Fruit fly (Drosophila melanogaster) whole organism, embryonic: ENCODE data around the gene Tsp68C.

Source experiments
- Awh ChIP-seq: fragments of 200-800 bp; sonication (Bioruptor generic); IDR thresholded peaks from 2 replicates; pipeline ENCODE4, ENCODE4 v1.3.6; 2022; ENCODE audit warnings: missing biosample characterization, missing genetic modification characterization
- Bgb ChIP-seq: fragments of 200-800 bp; sonication (Bioruptor generic); IDR thresholded peaks from 2 replicates; pipeline ENCODE4 v1.3.6; 2022; ENCODE audit warnings: missing biosample characterization, missing genetic modification characterization; ENCODE audit not compliant: partially characterized antibody
- CG1024 ChIP-seq: fragments of 200-800 bp; sonication (Bioruptor generic); IDR thresholded peaks from 2 replicates; pipeline ENCODE4 v1.3.6; 2022; ENCODE audit warnings: missing biosample characterization, missing genetic modification characterization
- CG10565 ChIP-seq: fragments of 200-800 bp; sonication (Bioruptor generic); optimal IDR thresholded peaks from 3 replicates; lab custom pipeline; 2016; ENCODE audit warnings: missing biosample characterization, mild to moderate bottlenecking, missing genetic modification characterization
- CG11504 ChIP-seq: fragments of 200-800 bp; sonication (Bioruptor generic); optimal IDR thresholded peaks from 3 replicates; lab custom pipeline; 2019; ENCODE audit warnings: missing biosample characterization, mild to moderate bottlenecking, missing genetic modification characterization, moderate library complexity
- CG12236 ChIP-seq: fragments of 200-800 bp; sonication (Bioruptor generic); optimal IDR thresholded peaks from 2 replicates; lab custom pipeline; 2016; ENCODE audit warnings: missing biosample characterization, missing genetic modification characterization
- CG14860 ChIP-seq: fragments of 200-800 bp; sonication (Bioruptor generic); IDR thresholded peaks from 3 replicates; pipeline ENCODE4 v1.3.6; 2022; ENCODE audit warnings: missing biosample characterization, missing genetic modification characterization; ENCODE audit not compliant: partially characterized antibody
- CG15514 ChIP-seq: fragments of 200-800 bp; sonication (Bioruptor generic); optimal IDR thresholded peaks from 3 replicates; lab custom pipeline; 2017; ENCODE audit warnings: missing biosample characterization, missing genetic modification characterization, mild to moderate bottlenecking, moderate library complexity, missing genetic modification reagents
- CG1603 ChIP-seq: fragments of 200-800 bp; sonication (Bioruptor generic); optimal IDR thresholded peaks from 2 replicates; lab custom pipeline; 2019; ENCODE audit warnings: missing biosample characterization, mild to moderate bottlenecking, missing genetic modification characterization, moderate library complexity
- CG17568 ChIP-seq: fragments of 200-800 bp; sonication (Bioruptor generic); optimal IDR thresholded peaks from 2 replicates; lab custom pipeline; 2018; ENCODE audit warnings: missing biosample characterization, mild to moderate bottlenecking, missing genetic modification characterization, moderate library complexity
- CG18011 ChIP-seq: fragments of 200-800 bp; sonication (Bioruptor generic); optimal IDR thresholded peaks from 2 replicates; lab custom pipeline; 2017; ENCODE audit warnings: missing biosample characterization, missing genetic modification characterization, mild to moderate bottlenecking, moderate library complexity, missing genotype
- CG2120 ChIP-seq: fragments of 200-800 bp; sonication (Bioruptor generic); optimal IDR thresholded peaks from 3 replicates; lab custom pipeline; 2016; ENCODE audit warnings: missing biosample characterization, missing genetic modification characterization
- CG2199 ChIP-seq: fragments of 200-800 bp; sonication (Bioruptor generic); IDR thresholded peaks from 3 replicates; pipeline ENCODE4 v1.3.6; 2022; ENCODE audit warnings: missing biosample characterization, missing genetic modification characterization
- CG32767 ChIP-seq: fragments of 200-800 bp; sonication (Bioruptor generic); IDR thresholded peaks from 2 replicates; pipeline ENCODE4 v1.3.6; 2022; ENCODE audit warnings: missing biosample characterization, missing genetic modification characterization
- CG34224 ChIP-seq: fragments of 200-800 bp; sonication (Bioruptor generic); IDR thresholded peaks from 3 replicates; pipeline ENCODE4 v1.3.6; 2022; ENCODE audit warnings: missing biosample characterization, missing genetic modification characterization; ENCODE audit not compliant: partially characterized antibody
- CG3838 ChIP-seq: fragments of 200-800 bp; sonication (Bioruptor generic); optimal IDR thresholded peaks from 3 replicates; lab custom pipeline; 2016; ENCODE audit warnings: missing biosample characterization, missing genetic modification characterization
- CG6854 ChIP-seq: fragments of 200-800 bp; sonication (Bioruptor generic); optimal IDR thresholded peaks from 3 replicates; lab custom pipeline; 2017; ENCODE audit warnings: missing biosample characterization, mild to moderate bottlenecking, missing genetic modification characterization
- CG8089 ChIP-seq: fragments of 200-800 bp; sonication (Bioruptor generic); optimal IDR thresholded peaks from 3 replicates; lab custom pipeline; 2016; ENCODE audit warnings: missing biosample characterization, missing genetic modification characterization
- CG8290 ChIP-seq, 3 experiments: fragments of 200-800 bp; sonication (Bioruptor generic); optimal IDR thresholded peaks; 2 replicates each; lab custom pipeline; 2016 to 2019; ENCODE audit warnings: missing biosample characterization in 3 of 3, missing genetic modification characterization in 3 of 3, mild to moderate bottlenecking in 2 of 3, moderate library complexity in 1 of 3
- CG9817 ChIP-seq: fragments of 200-800 bp; sonication (Bioruptor generic); optimal IDR thresholded peaks from 2 replicates; lab custom pipeline; 2018; ENCODE audit warnings: missing biosample characterization, mild to moderate bottlenecking, missing genetic modification characterization, moderate library complexity
- CG9932 ChIP-seq: fragments of 200-800 bp; sonication (Bioruptor generic); IDR thresholded peaks from 2 replicates; pipeline ENCODE4 v1.3.6; 2022; ENCODE audit warnings: missing biosample characterization, missing genetic modification characterization
- CTCF ChIP-seq: fragments of 200-800 bp; sonication (Bioruptor generic); optimal IDR thresholded peaks from 2 replicates; lab custom pipeline; 2017; ENCODE audit warnings: missing biosample characterization, mild to moderate bottlenecking, missing genetic modification characterization, moderate library complexity
- Deaf1 ChIP-seq: fragments of 200-800 bp; optimal IDR thresholded peaks from 3 replicates; lab custom pipeline; 2019; ENCODE audit warnings: missing biosample characterization, mild to moderate bottlenecking, missing genetic modification characterization, moderate library complexity
- Doc3 ChIP-seq: fragments of 200-800 bp; sonication (Bioruptor generic); IDR thresholded peaks from 3 replicates; pipeline ENCODE4 v1.3.6; 2022; ENCODE audit warnings: missing biosample characterization, missing genetic modification characterization; ENCODE audit not compliant: partially characterized antibody
- HLH4C ChIP-seq: fragments of 200-800 bp; sonication (Bioruptor generic); IDR thresholded peaks from 3 replicates; pipeline ENCODE4 v1.3.6; 2022; ENCODE audit warnings: missing biosample characterization, missing genetic modification characterization; ENCODE audit not compliant: partially characterized antibody
- Hmr ChIP-seq: fragments of 200-800 bp; sonication (Bioruptor generic); optimal IDR thresholded peaks from 3 replicates; lab custom pipeline; 2017; ENCODE audit warnings: mild to moderate bottlenecking, missing biosample characterization, missing genetic modification reagents, missing genetic modification characterization
- Jarid2 ChIP-seq: fragments of 200-800 bp; sonication (Bioruptor generic); optimal IDR thresholded peaks from 3 replicates; lab custom pipeline; 2017; ENCODE audit warnings: mild to moderate bottlenecking, missing biosample characterization, missing genetic modification reagents, missing genetic modification characterization
- NC2β ChIP-seq: fragments of 200-800 bp; sonication (Bioruptor generic); optimal IDR thresholded peaks from 2 replicates; lab custom pipeline; 2016; ENCODE audit warnings: missing biosample characterization, missing genetic modification characterization
- Ptx1 ChIP-seq: fragments of 200-800 bp; sonication (Bioruptor generic); IDR thresholded peaks from 2 replicates; pipeline ENCODE4 v1.3.6; 2022; ENCODE audit warnings: missing biosample characterization, missing genetic modification characterization
- Scr ChIP-seq: fragments of 200-800 bp; sonication (Bioruptor generic); IDR thresholded peaks from 2 replicates; pipeline ENCODE4 v1.3.6; 2022; ENCODE audit warnings: missing biosample characterization, missing genetic modification characterization; ENCODE audit not compliant: partially characterized antibody
- Sin3A ChIP-seq: fragments of >200 bp; optimal IDR thresholded peaks from 2 replicates; lab custom pipeline; 2018
- Sry-δ ChIP-seq: fragments of 200-800 bp; sonication (Bioruptor generic); optimal IDR thresholded peaks from 2 replicates; lab custom pipeline; 2016; ENCODE audit warnings: missing biosample characterization, missing genetic modification characterization
- ato ChIP-seq: fragments of 200-800 bp; sonication (Bioruptor generic); IDR thresholded peaks from 2 replicates; pipeline ENCODE4 v1.3.6; 2022; ENCODE audit warnings: missing biosample characterization, missing genetic modification characterization; ENCODE audit not compliant: partially characterized antibody
- bbx ChIP-seq: fragments of 200-800 bp; sonication (Bioruptor generic); IDR thresholded peaks from 2 replicates; pipeline ENCODE4 v1.3.6; 2022; ENCODE audit warnings: missing biosample characterization, missing genetic modification characterization; ENCODE audit not compliant: partially characterized antibody
- cg ChIP-seq: fragments of 200-800 bp; sonication (Bioruptor generic); optimal IDR thresholded peaks from 3 replicates; lab custom pipeline; 2019; ENCODE audit warnings: missing biosample characterization, mild to moderate bottlenecking, missing genetic modification characterization, moderate library complexity
- chinmo ChIP-seq: fragments of 200-800 bp; sonication (Bioruptor generic); IDR thresholded peaks from 4 replicates; pipeline ENCODE4 v1.3.6; 2022; ENCODE audit warnings: missing biosample characterization, missing genetic modification characterization; ENCODE audit not compliant: partially characterized antibody
- dm ChIP-seq: fragments of 200-800 bp; sonication (Bioruptor generic); optimal IDR thresholded peaks from 3 replicates; lab custom pipeline; 2016; ENCODE audit warnings: missing biosample characterization, missing genetic modification characterization
- fd64A ChIP-seq: fragments of 200-800 bp; sonication (Bioruptor generic); optimal IDR thresholded peaks from 3 replicates; lab custom pipeline; 2018; ENCODE audit warnings: missing biosample characterization, mild to moderate bottlenecking, missing genetic modification characterization
- gsb ChIP-seq: fragments of 200-800 bp; sonication (Bioruptor generic); IDR thresholded peaks from 2 replicates; pipeline ENCODE4 v1.3.6; 2022; ENCODE audit warnings: missing biosample characterization, missing genetic modification characterization
- klu ChIP-seq: fragments of 200-800 bp; sonication (Bioruptor generic); IDR thresholded peaks from 2 replicates; pipeline ENCODE4 v1.3.6; 2022; ENCODE audit warnings: missing biosample characterization, missing genetic modification characterization
- p53 ChIP-seq: fragments of 200-800 bp; sonication (Bioruptor generic); optimal IDR thresholded peaks from 2 replicates; lab custom pipeline; 2016; ENCODE audit warnings: missing biosample characterization, missing genetic modification characterization
- psq ChIP-seq: fragments of 200-800 bp; sonication (Bioruptor generic); optimal IDR thresholded peaks from 2 replicates; lab custom pipeline; 2017; ENCODE audit warnings: missing biosample characterization, missing genetic modification characterization
- seq ChIP-seq: fragments of 200-800 bp; sonication (Bioruptor generic); IDR thresholded peaks from 2 replicates; pipeline ENCODE4 v1.3.6; 2022; ENCODE audit warnings: missing biosample characterization, missing genetic modification characterization
- sima ChIP-seq: fragments of 200-800 bp; sonication (Bioruptor generic); optimal IDR thresholded peaks from 2 replicates; lab custom pipeline; 2016; ENCODE audit warnings: missing biosample characterization, missing genetic modification characterization
- stwl ChIP-seq: fragments of 200-800 bp; sonication (Bioruptor generic); optimal IDR thresholded peaks from 3 replicates; lab custom pipeline; 2018; ENCODE audit warnings: missing biosample characterization, mild to moderate bottlenecking, missing genetic modification characterization, moderate library complexity
- tap ChIP-seq: fragments of 200-800 bp; optimal IDR thresholded peaks from 3 replicates; lab custom pipeline; 2019; ENCODE audit warnings: missing biosample characterization, mild to moderate bottlenecking, missing genetic modification characterization, moderate library complexity
- tll ChIP-seq, 2 experiments: fragments of 200-800 bp in 1 of 2; fragments of >200 bp in 1 of 2; sonication (Bioruptor generic) in 1 of 2; optimal IDR thresholded peaks; 2 replicates each; lab custom pipeline; 2017 to 2019; ENCODE audit warnings: missing biosample characterization in 2 of 2, missing genetic modification characterization in 2 of 2, mild to moderate bottlenecking in 1 of 2, moderate library complexity in 1 of 2
- trem ChIP-seq: fragments of 200-800 bp; optimal IDR thresholded peaks from 3 replicates; lab custom pipeline; 2019; ENCODE audit warnings: missing biosample characterization, mild to moderate bottlenecking, missing genetic modification characterization, moderate library complexity
- tx ChIP-seq: fragments of 200-800 bp; sonication (Bioruptor generic); optimal IDR thresholded peaks from 2 replicates; lab custom pipeline; 2016; ENCODE audit warnings: missing biosample characterization, missing genetic modification characterization
- unc-4 ChIP-seq: fragments of 200-800 bp; sonication (Bioruptor generic); IDR thresholded peaks from 2 replicates; pipeline ENCODE4 v1.3.6; 2022; ENCODE audit warnings: missing biosample characterization, missing genetic modification characterization; ENCODE audit not compliant: partially characterized antibody

The Tsp68C gene

DNA sequence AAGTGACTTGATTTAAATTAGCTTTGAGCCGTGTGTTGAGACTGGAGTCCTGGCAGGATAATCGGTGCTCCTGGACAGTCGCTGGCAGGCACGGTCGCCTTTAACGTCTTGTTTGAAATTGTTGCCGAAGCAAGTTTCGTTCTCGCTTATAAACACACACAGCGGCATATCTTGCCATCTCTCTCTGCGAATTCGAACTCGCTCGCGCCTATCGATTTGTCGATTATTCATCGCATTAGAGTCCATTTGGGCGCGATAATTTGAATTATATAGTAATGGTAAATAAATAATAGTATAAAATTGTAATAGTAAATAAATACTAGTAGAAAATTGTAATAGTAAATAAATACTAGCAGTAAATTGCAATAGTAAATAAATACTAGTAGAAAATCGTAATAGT lies 23.3 kb downstream of the Tsp68C start, which contains the start of gene CG8745 (continued):
- peak; percentile 79 for TF ChIP-seq Scr (GFP tag; lab: Robert Waterston, UW)
- TF ChIP-seq Ptx1 (GFP tag; lab: Robert Waterston, UW) = no peak
- peak; percentile 38 for TF ChIP-seq trem
- TF ChIP-seq cg (GFP tag; lab: Kevin White, UChicago) = peak; percentile 23
- TF ChIP-seq tll (GFP tag; optimal IDR thresholded peaks at IDR 0.05; lab: Kevin White, UChicago) = no peak
- no peak for TF ChIP-seq tap (tag; lab: Kevin White, UChicago)
- peak; percentile 76 for TF ChIP-seq bbx
- no peak for TF ChIP-seq CG8089 (GFP tag; lab: Kevin White, UChicago)
- peak; percentile 56 for TF ChIP-seq CG14860 (GFP tag; lab: Robert Waterston, UW)
- no peak for TF ChIP-seq NC2β (GFP tag; lab: Kevin White, UChicago)
- peak; percentile 74 for TF ChIP-seq HLH4C (GFP tag; lab: Robert Waterston, UW)
- no peak for TF ChIP-seq seq (GFP tag; lab: Robert Waterston, UW)
- no peak for TF ChIP-seq psq (GFP tag; lab: Kevin White, UChicago)
- peak; percentile 51 for TF ChIP-seq Sry-δ (GFP tag; lab: Kevin White, UChicago)
- peak; percentile 32 for TF ChIP-seq CG18011 (GFP tag; lab: Kevin White, UChicago)
- no peak for TF ChIP-seq tx (GFP tag; lab: Kevin White, UChicago)
- peak; percentile 31 for TF ChIP-seq CG15514
- TF ChIP-seq CG9932 (GFP tag; lab: Robert Waterston, UW) = no peak
- TF ChIP-seq CG2120 = no peak
- TF ChIP-seq stwl (tag; lab: Kevin White, UChicago) = peak; percentile 84
- no peak for TF ChIP-seq fd64A (GFP tag; lab: Kevin White, UChicago)
- peak; percentile 46; the same call in 1 of the 2 replicates for TF ChIP-seq ato (GFP tag; lab: Robert Waterston, UW)
- peak; percentile 81; the same call in 1 of the 4 replicates for TF ChIP-seq chinmo (GFP tag; lab: Robert Waterston, UW)
- TF ChIP-seq CG10565 (GFP tag; lab: Kevin White, UChicago) = no peak
- no peak for TF ChIP-seq CG9817 (tag; lab: Kevin White, UChicago)
- TF ChIP-seq klu (GFP tag; lab: Robert Waterston, UW) = no peak
- TF ChIP-seq CG12236 (GFP tag; lab: Kevin White, UChicago) = no peak
- TF ChIP-seq unc-4 (GFP tag; lab: Robert Waterston, UW) = peak; percentile 69
- TF ChIP-seq Bgb (GFP tag; lab: Robert Waterston, UW) = peak; percentile 78
- no peak for TF ChIP-seq sima (GFP tag; lab: Kevin White, UChicago)
- TF ChIP-seq CG11504 = peak; percentile 98
- TF ChIP-seq gsb (GFP tag; lab: Robert Waterston, UW) = no peak
- peak; percentile 78 for TF ChIP-seq Doc3 (GFP tag; lab: Robert Waterston, UW)
- TF ChIP-seq CG1024 (GFP tag; lab: Robert Waterston, UW) = no peak
- peak; percentile 8 for TF ChIP-seq CG1603
- TF ChIP-seq Deaf1 (tag; lab: Kevin White, UChicago) = peak; percentile 78
- TF ChIP-seq Awh (GFP tag; lab: Robert Waterston, UW) = no peak
- TF ChIP-seq CG3838 (GFP tag; lab: Kevin White, UChicago) = no peak
- TF ChIP-seq CG34224 = peak; percentile 67; the same call in 2 of the 3 replicates

DNA sequence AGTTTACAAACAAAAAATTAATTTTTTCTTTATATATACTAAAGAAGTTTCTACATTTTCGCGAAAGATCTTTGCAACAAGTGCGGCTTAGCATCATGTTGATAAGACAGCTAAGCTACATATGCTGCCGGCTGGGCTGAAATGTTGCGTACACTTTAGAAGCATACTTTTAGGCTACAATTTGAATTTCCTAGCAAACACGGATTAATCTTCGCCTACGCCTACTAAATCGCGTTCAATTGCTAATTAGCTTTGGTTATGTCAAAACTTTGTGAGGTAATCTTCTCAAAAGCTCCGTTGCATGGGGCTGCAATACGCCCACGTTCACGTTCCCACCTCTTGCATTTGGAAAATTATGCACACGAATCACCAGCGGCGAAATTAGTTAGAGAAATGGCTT lies 33.5 kb downstream of the Tsp68C start:
- TF ChIP-seq CG1024 (GFP tag; lab: Robert Waterston, UW) (no peak), CG6854 (GFP tag; lab: Kevin White, UChicago) (no peak), CG10565 (GFP tag; lab: Kevin White, UChicago) (no peak), CG2199 (GFP tag; lab: Robert Waterston, UW) (0 out of 3 replicates have a peak, but pooled peaks have one; percentile 72), stwl (tag; lab: Kevin White, UChicago) (peak; percentile 19), Sin3A (lab: Kevin White, UChicago) (no peak), Jarid2 (GFP tag; lab: Kevin White, UChicago) (no peak), CG32767 (GFP tag; lab: Robert Waterston, UW) (no peak), CG8089 (GFP tag; lab: Kevin White, UChicago) (no peak), CG17568 (GFP tag; lab: Kevin White, UChicago) (no peak), p53 (GFP tag; lab: Kevin White, UChicago) (no peak), CG8290 (GFP tag; optimal IDR thresholded peaks at IDR 0.05; lab: Kevin White, UChicago) (no peak), CG8290 (tag; optimal IDR thresholded peaks at IDR 0.05; lab: Kevin White, UChicago) (no peak), CTCF (GFP tag; lab: Kevin White, UChicago) (peak; percentile 7), dm (GFP tag; lab: Kevin White, UChicago) (no peak), CG11504 (peak; percentile 100), Hmr (GFP tag; lab: Kevin White, UChicago) (no peak)
